Fruit fly (Drosophila melanogaster) S2 (cell line): ENCODE measurements around the gene CG42766.

Experiments
- CG8478 ChIP-seq: fragments of >200 bp; optimal IDR thresholded peaks from 2 replicates; lab custom pipeline; 2018
- CTCF ChIP-seq, 2 experiments: fragments of >200 bp; optimal IDR thresholded peaks; 2 replicates each; lab custom pipeline; 2018

- TF ChIP-seq CG8478 (lab: Kevin White, UChicago) (no peak), CTCF (optimal IDR thresholded peaks at IDR 0.05; lab: Kevin White, UChicago) (no peak)
These were observed 7.1 kb upstream of the CG42766 start for dm6 chrX:15969577-15969976.
